Fruit fly (Drosophila melanogaster) Kc167 (cell line): ENCODE data around the gene yip2.

ENCODE experiments used
- Myc ChIP-seq: fragments of >200 bp; optimal IDR thresholded peaks from 2 replicates; lab custom pipeline; 2017; ENCODE audit warnings: missing external identifiers
- Sin3A ChIP-seq: fragments of >200 bp; optimal IDR thresholded peaks from 2 replicates; lab custom pipeline; 2018; ENCODE audit warnings: missing external identifiers
- h ChIP-seq: fragments of >200 bp; optimal IDR thresholded peaks from 3 replicates; lab custom pipeline; 2018; ENCODE audit warnings: missing external identifiers
- insv ChIP-seq: fragments of >200 bp; optimal IDR thresholded peaks from 3 replicates; lab custom pipeline; 2018; ENCODE audit warnings: missing external identifiers
- psq ChIP-seq: fragments of >200 bp; optimal IDR thresholded peaks from 2 replicates; lab custom pipeline; 2017; ENCODE audit warnings: missing external identifiers
- ttk ChIP-seq: sonication (Bioruptor generic); optimal IDR thresholded peaks from 2 replicates; lab custom pipeline; 2017; ENCODE audit warnings: missing external identifiers

yip2 gene

dm6 chr2L:9954696-9955095 lies 39.6 kb downstream of the yip2 start:
- TF ChIP-seq Sin3A (lab: Kevin White, UChicago) (no peak), Myc (lab: Kevin White, UChicago) (no peak), psq (lab: Kevin White, UChicago) (no peak), h (lab: Kevin White, UChicago) (no peak), insv (lab: Kevin White, UChicago) (no peak), ttk (lab: Kevin White, UChicago) (no peak)

dm6 chr2L:9956993-9957652 lies 42.1 kb downstream of the yip2 start, which contains the start of the genes CG4658 and CG5846:
Gene CG4658, plus strand, starts transcription at chr2L:9957132.
Gene CG5846, minus strand, starts transcription at chr2L:9957237.
- TF ChIP-seq insv (lab: Kevin White, UChicago): no peak
- no peak for TF ChIP-seq Sin3A (lab: Kevin White, UChicago)
- no peak for TF ChIP-seq Myc (lab: Kevin White, UChicago)
- no peak for TF ChIP-seq h (lab: Kevin White, UChicago)
- TF ChIP-seq psq (lab: Kevin White, UChicago): no peak
- no peak for TF ChIP-seq ttk (lab: Kevin White, UChicago)

dm6 chr2L:9960758-9961157 lies 45.7 kb downstream of the yip2 start:
- TF ChIP-seq ttk (lab: Kevin White, UChicago) (no peak), insv (lab: Kevin White, UChicago) (no peak), Myc (lab: Kevin White, UChicago) (no peak), h (lab: Kevin White, UChicago) (no peak), psq (lab: Kevin White, UChicago) (no peak), Sin3A (lab: Kevin White, UChicago) (no peak)

DNA sequence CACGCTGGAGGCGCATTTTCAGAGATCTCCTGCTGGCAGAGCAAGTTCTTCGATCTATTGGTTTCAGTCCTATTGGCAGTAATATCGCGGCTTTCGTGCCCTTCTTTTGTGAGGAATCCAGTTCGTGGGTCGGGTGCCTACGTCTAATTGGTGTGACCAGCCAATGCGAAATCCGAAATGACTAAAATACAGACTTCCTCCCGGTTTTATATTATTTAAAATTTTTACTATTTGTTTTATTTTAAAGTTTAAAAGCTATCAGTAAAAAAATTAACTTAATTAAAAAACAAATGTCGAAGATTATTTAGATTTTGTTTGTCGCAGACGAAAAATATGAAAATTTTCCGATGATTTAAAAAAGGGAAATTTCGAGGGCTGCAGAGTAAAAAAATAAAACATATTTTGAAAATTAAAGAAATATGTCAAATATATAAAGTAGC lies 48.6 kb downstream of the yip2 start, which contains the start of gene CG5850:
Gene CG5850, minus strand, starts transcription at position 347 of the 440 bp plus-strand sequence.
- TF ChIP-seq insv (lab: Kevin White, UChicago): no peak
- no peak for TF ChIP-seq Myc (lab: Kevin White, UChicago)
- no peak for TF ChIP-seq Sin3A (lab: Kevin White, UChicago)
- no peak for TF ChIP-seq ttk (lab: Kevin White, UChicago)
- TF ChIP-seq psq (lab: Kevin White, UChicago): no peak
- no peak for TF ChIP-seq h (lab: Kevin White, UChicago)
